Worm (Caenorhabditis elegans) whole organism, early embryonic: Measurements from ENCODE around the gene vha-12.

ENCODE experiments used
- B0310.2 ChIP-seq: sonication (generic microtip); optimal IDR thresholded peaks from 2 replicates; lab custom pipeline; 2016; ENCODE audit warnings: mild to moderate bottlenecking, missing genetic modification characterization, missing compliant biosample characterization
- F13C5.2 ChIP-seq: sonication (generic microtip); optimal IDR thresholded peaks from 2 replicates; lab custom pipeline; 2017; ENCODE audit warnings: mild to moderate bottlenecking, missing genetic modification characterization, inconsistent platforms, missing compliant biosample characterization
- ama-1 ChIP-seq: fragments of 150-350 bp; optimal IDR thresholded peaks from 2 replicates; lab custom pipeline; 2014
- ceh-36 ChIP-seq: sonication (generic microtip); optimal IDR thresholded peaks from 2 replicates; lab custom pipeline; 2016; ENCODE audit warnings: missing genetic modification characterization, inconsistent platforms, missing compliant biosample characterization
- ets-7 ChIP-seq: sonication (generic microtip); optimal IDR thresholded peaks from 2 replicates; lab custom pipeline; 2016; ENCODE audit warnings: missing genotype, missing genetic modification characterization, missing compliant biosample characterization
- flt-1 ChIP-seq: fragments of 200-800 bp; sonication (Bioruptor generic); IDR thresholded peaks from 2 replicates; pipeline ENCODE4 v1.3.6; 2022; ENCODE audit warnings: missing genetic modification characterization, missing compliant biosample characterization
- hmg-4 ChIP-seq: fragments of 200-800 bp; sonication (Bioruptor generic); optimal IDR thresholded peaks from 2 replicates; lab custom pipeline; 2018; ENCODE audit warnings: mild to moderate bottlenecking, missing genetic modification characterization, missing compliant biosample characterization
- hnd-1 ChIP-seq: sonication (generic microtip); optimal IDR thresholded peaks from 2 replicates; lab custom pipeline; 2016; ENCODE audit warnings: missing genetic modification characterization, missing compliant biosample characterization
- scrt-1 ChIP-seq: fragments of 200-800 bp; sonication (Bioruptor generic); IDR thresholded peaks from 2 replicates; pipeline ENCODE4 v1.3.6; 2022; ENCODE audit warnings: missing genetic modification characterization, missing compliant biosample characterization
- sea-1 ChIP-seq: fragments of 200-800 bp; sonication (Bioruptor generic); conservative IDR thresholded peaks from 2 replicates; pipeline ENCODE4 v1.3.6; 2022; ENCODE audit warnings: missing genetic modification characterization, missing compliant biosample characterization
- tbx-11 ChIP-seq: fragments of 200-800 bp; sonication (Bioruptor generic); IDR thresholded peaks from 2 replicates; pipeline ENCODE4 v1.3.6; 2022; ENCODE audit warnings: missing genetic modification characterization, missing compliant biosample characterization
- tbx-37 ChIP-seq: fragments of 200-800 bp; sonication (Bioruptor generic); conservative IDR thresholded peaks from 2 replicates; pipeline ENCODE4 v1.3.6; 2022; ENCODE audit warnings: missing genetic modification reagents, missing genetic modification characterization, missing compliant biosample characterization
- tra-4 ChIP-seq: sonication (generic microtip); optimal IDR thresholded peaks from 2 replicates; lab custom pipeline; 2017; ENCODE audit warnings: missing genetic modification characterization, missing compliant biosample characterization

- TF ChIP-seq flt-1 (GFP tag; lab: Robert Waterston, UW) = no peak
- TF ChIP-seq sea-1 = no peak
- TF ChIP-seq ets-7 (tag; lab: Kevin White, UChicago) = no peak
- TF ChIP-seq ama-1 (lab: Kevin White, UChicago) = no peak
- no peak for TF ChIP-seq ceh-36
- TF ChIP-seq hmg-4 = no peak
- no peak for TF ChIP-seq tbx-11 (GFP tag; lab: Robert Waterston, UW)
- TF ChIP-seq tbx-37 (GFP tag; lab: Robert Waterston, UW) = no peak
- TF ChIP-seq tra-4 (tag; lab: Kevin White, UChicago) = no peak
- no peak for TF ChIP-seq hnd-1 (tag; lab: Kevin White, UChicago)
- no peak for TF ChIP-seq B0310.2 (tag; lab: Kevin White, UChicago)
- TF ChIP-seq scrt-1 = no peak
- peak; percentile 59 for TF ChIP-seq F13C5.2 (tag; lab: Kevin White, UChicago)
These were observed 23.7 kb downstream of the vha-12 start for ce11 chrX:4214643-4215042.
